Fruit fly (Drosophila melanogaster): Measurements from ENCODE around the gene CG31109.

DNA sequence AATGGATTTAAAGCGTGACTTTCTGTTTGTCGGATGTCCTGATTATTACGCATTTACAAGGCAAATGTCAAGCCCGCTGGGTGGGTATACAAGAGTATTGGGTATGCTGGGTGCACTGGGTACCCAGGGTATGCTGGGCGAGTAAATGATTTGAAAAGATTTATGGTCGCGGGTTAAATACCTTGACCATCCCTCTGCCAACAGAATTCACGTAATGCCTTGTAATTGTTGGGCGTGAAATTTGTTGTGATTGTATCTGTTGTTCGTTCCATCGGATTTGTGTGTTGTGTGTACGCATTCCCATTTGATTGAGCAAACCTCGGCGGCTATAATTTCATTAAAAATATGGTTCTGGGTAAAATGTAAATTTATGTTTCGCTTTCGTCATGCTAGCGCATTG, 24.2 kb upstream of the CG31109 start:
- TF ChIP-seq psq (optimal IDR thresholded peaks at IDR 0.05) = no peak
- TF ChIP-seq ttk (optimal IDR thresholded peaks at IDR 0.05) = no peak
- TF ChIP-seq Myc (optimal IDR thresholded peaks at IDR 0.05) = no peak
- TF ChIP-seq insv (optimal IDR thresholded peaks at IDR 0.05) = no peak
- no peak for TF ChIP-seq Sin3A (optimal IDR thresholded peaks at IDR 0.05)
